Worm (Caenorhabditis elegans): Measurements from ENCODE around the gene pgap-3.
A peak's percentile ranks its signal among the peaks of the same experiment; 100 is the strongest.

Gene pgap-3

DNA sequence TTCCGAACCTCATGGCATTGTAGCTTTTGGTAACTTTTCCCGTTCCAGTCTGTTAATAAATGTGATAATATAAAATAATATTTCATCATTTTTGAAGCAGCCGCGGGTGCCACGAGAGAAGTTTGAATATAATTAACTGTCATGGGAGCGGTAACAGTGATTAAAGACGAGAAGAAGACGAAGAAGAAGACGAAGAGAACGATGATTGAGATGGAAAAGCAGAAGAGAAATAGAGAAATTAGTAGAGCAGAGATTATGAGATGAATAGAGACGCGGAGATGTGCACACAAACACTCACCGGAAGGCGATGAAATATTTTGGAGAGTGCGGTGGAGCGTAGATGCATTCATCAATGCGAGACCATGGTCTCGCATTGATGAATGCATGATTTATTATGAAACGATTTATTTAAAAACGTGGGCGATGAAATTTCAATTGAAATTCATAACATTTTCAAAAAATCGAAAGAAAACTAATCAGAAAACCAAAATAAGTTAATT is 5.5 kb upstream of the pgap-3 start, which contains the start of gene seip-1:
TSS of gene seip-1 (minus strand) at position 51 of the 500 bp plus-strand sequence.
- no peak for TF ChIP-seq F57C9.4 (tag; optimal IDR thresholded peaks at IDR 0.05)
- TF ChIP-seq Y53G8AR.9 (GFP tag; conservative IDR thresholded peaks at IDR 0.05), result no peak
- TF ChIP-seq lsy-27 (tag; optimal IDR thresholded peaks at IDR 0.05; ENCODE audit: borderline replicate concordance, insufficient read depth), result no peak
- TF ChIP-seq F49E8.2 (tag; optimal IDR thresholded peaks at IDR 0.05; ENCODE audit: insufficient read depth), result no peak
- no peak for TF ChIP-seq snpc-4 (GFP tag; optimal IDR thresholded peaks at IDR 0.05)
- TF ChIP-seq snpc-4 (tag; optimal IDR thresholded peaks at IDR 0.05), result peak in 3 of 4 experiments; percentile 7 to 79 (median 37)
- TF ChIP-seq dpff-1 (tag; optimal IDR thresholded peaks at IDR 0.05), result no peak
- TF ChIP-seq lin-35 (GFP tag; optimal IDR thresholded peaks at IDR 0.05), result no peak
- TF ChIP-seq F37B4.10 (GFP tag; IDR thresholded peaks at IDR 0.05), result no peak
- no peak for TF ChIP-seq lag-1 (GFP tag; IDR thresholded peaks at IDR 0.05)
- peak; percentile 38 for TF ChIP-seq ZK185.1 (tag; optimal IDR thresholded peaks at IDR 0.05; ENCODE audit: poor library complexity, severe bottlenecking)
- no peak for TF ChIP-seq ztf-28 (GFP tag; IDR thresholded peaks at IDR 0.05)
- TF ChIP-seq rec-8 (tag; optimal IDR thresholded peaks at IDR 0.05), result no peak
- 0 out of 2 replicates have a peak, but pooled peaks have one; percentile 38 for TF ChIP-seq egl-44 (GFP tag; IDR thresholded peaks at IDR 0.05)
- TF ChIP-seq egl-18 (GFP tag; IDR thresholded peaks at IDR 0.05), result no peak
- TF ChIP-seq him-1 (tag; optimal IDR thresholded peaks at IDR 0.05), result no peak
- no peak for TF ChIP-seq aptf-2 (GFP tag; conservative IDR thresholded peaks at IDR 0.05)
- TF ChIP-seq pha-4 (tag; optimal IDR thresholded peaks at IDR 0.05), result no peak
- TF ChIP-seq fkh-3 (tag; optimal IDR thresholded peaks at IDR 0.05), result no peak
- no peak for TF ChIP-seq ztf-6 (GFP tag; IDR thresholded peaks at IDR 0.05)
- 0 out of 2 replicates have a peak, but pooled peaks have one; percentile 57 for TF ChIP-seq Y95B8A.8 (GFP tag; IDR thresholded peaks at IDR 0.05)
- TF ChIP-seq attf-6 (GFP tag; IDR thresholded peaks at IDR 0.05), result no peak
- TF ChIP-seq sea-2 (GFP tag; IDR thresholded peaks at IDR 0.05), result no peak
- peak; percentile 70 for TF ChIP-seq cebp-1 (GFP tag; IDR thresholded peaks at IDR 0.05)
- peak; percentile 94 for TF ChIP-seq cebp-1 (tag; optimal IDR thresholded peaks at IDR 0.05)
- TF ChIP-seq F52B5.7 (tag; optimal IDR thresholded peaks at IDR 0.05), result no peak
- no peak; the same call in 1 of the 2 replicates for TF ChIP-seq dox-1 (GFP tag; IDR thresholded peaks at IDR 0.05)
- TF ChIP-seq tbp1 (GFP tag; optimal IDR thresholded peaks at IDR 0.05), result no peak
- no peak for TF ChIP-seq B0336.3 (GFP tag; IDR thresholded peaks at IDR 0.05)
- TF ChIP-seq madf-3 (GFP tag; IDR thresholded peaks at IDR 0.05), result no peak
- TF ChIP-seq nfyb-1 (GFP tag; IDR thresholded peaks at IDR 0.05), result no peak
- TF ChIP-seq ztf-18 (tag; optimal IDR thresholded peaks at IDR 0.05), result peak; percentile 36
- no peak for TF ChIP-seq nhr-120 (GFP tag; IDR thresholded peaks at IDR 0.05)
- no peak for TF ChIP-seq Y79H2A.3 (GFP tag; conservative IDR thresholded peaks at IDR 0.05)
- TF ChIP-seq ceh-79 (tag; optimal IDR thresholded peaks at IDR 0.05), result no peak
- TF ChIP-seq nhr-80 (tag; optimal IDR thresholded peaks at IDR 0.05), result peak; percentile 94
- no peak for TF ChIP-seq die-1 (tag; optimal IDR thresholded peaks at IDR 0.05)
- TF ChIP-seq ccch-3 (GFP tag; optimal IDR thresholded peaks at IDR 0.05), result no peak
- TF ChIP-seq let-607 (tag; optimal IDR thresholded peaks at IDR 0.05), result no peak
- TF ChIP-seq dpl-1 (GFP tag; optimal IDR thresholded peaks at IDR 0.05), result no peak
- TF ChIP-seq egrh-3 (GFP tag; IDR thresholded peaks at IDR 0.05), result no peak
- TF ChIP-seq rcor-1 (GFP tag; IDR thresholded peaks at IDR 0.05), result peak; percentile 62
- no peak for TF ChIP-seq repo-1 (tag; optimal IDR thresholded peaks at IDR 0.05)
- TF ChIP-seq ekl-4 (GFP tag; IDR thresholded peaks at IDR 0.05), result 0 out of 2 replicates have a peak, but pooled peaks have one; percentile 33
- TF ChIP-seq B0019.2 (GFP tag; conservative IDR thresholded peaks at IDR 0.05), result no peak
- TF ChIP-seq Y56A3A.18 (GFP tag; IDR thresholded peaks at IDR 0.05), result no peak
- no peak for TF ChIP-seq nhr-179 (tag; optimal IDR thresholded peaks at IDR 0.05)
- no peak for TF ChIP-seq atf-7 (tag; optimal IDR thresholded peaks at IDR 0.05)
- no peak for TF ChIP-seq F10E7.11 (tag; optimal IDR thresholded peaks at IDR 0.05)

Measured in whole organism, young adult.